Worm (Caenorhabditis elegans) whole organism, L2 larva: ENCODE measurements around the gene C36B7.1.
A peak's percentile ranks its signal among the peaks of the same experiment; 100 is the strongest.

ENCODE experiments used
- C34F6.9 ChIP-seq: fragments of 150-350 bp; optimal IDR thresholded peaks from 2 replicates; lab custom pipeline; 2014; ENCODE audit warnings: missing biosample characterization, missing genetic modification characterization
- F13H6.1 ChIP-seq: sonication (generic microtip); optimal IDR thresholded peaks from 2 replicates; lab custom pipeline; 2016; ENCODE audit warnings: missing genetic modification characterization, missing compliant biosample characterization
- R02D3.7 ChIP-seq: fragments of 150-350 bp; optimal IDR thresholded peaks from 2 replicates; lab custom pipeline; 2014; ENCODE audit warnings: missing biosample characterization, missing genetic modification characterization
- Y55F3AM.14 ChIP-seq: fragments of 200-800 bp; sonication (Bioruptor generic); optimal IDR thresholded peaks from 2 replicates; lab custom pipeline; 2018; ENCODE audit warnings: mild to moderate bottlenecking, missing genetic modification characterization, missing compliant biosample characterization
- ZK546.5 ChIP-seq: sonication (generic microtip); optimal IDR thresholded peaks from 2 replicates; lab custom pipeline; 2017; ENCODE audit warnings: missing biosample characterization, missing genetic modification characterization
- alr-1 ChIP-seq: fragments of 150-350 bp; optimal IDR thresholded peaks from 2 replicates; lab custom pipeline; 2014; ENCODE audit warnings: missing biosample characterization, missing genetic modification characterization
- aly-2 ChIP-seq: fragments of 150-350 bp; optimal IDR thresholded peaks from 2 replicates; lab custom pipeline; 2014; ENCODE audit warnings: missing biosample characterization, missing genetic modification characterization
- ama-1 ChIP-seq: fragments of 150-350 bp; optimal IDR thresholded peaks from 2 replicates; lab custom pipeline; 2018; ENCODE audit warnings: inconsistent platforms
- blmp-1 ChIP-seq: sonication (generic microtip); optimal IDR thresholded peaks from 2 replicates; lab custom pipeline; 2017; ENCODE audit warnings: missing genetic modification characterization, mild to moderate bottlenecking, missing compliant biosample characterization, antibody characterized with exemption, moderate library complexity; ENCODE audit not compliant: insufficient read depth
- ceh-82 ChIP-seq: fragments of 150-350 bp; optimal IDR thresholded peaks from 2 replicates; lab custom pipeline; 2014; ENCODE audit warnings: missing biosample characterization, missing genetic modification characterization
- crh-2 ChIP-seq: sonication (generic microtip); optimal IDR thresholded peaks from 2 replicates; lab custom pipeline; 2017; ENCODE audit warnings: missing biosample characterization, missing genetic modification characterization
- dmd-4 ChIP-seq: sonication (generic microtip); optimal IDR thresholded peaks from 2 replicates; lab custom pipeline; 2017; ENCODE audit warnings: missing biosample characterization, missing genetic modification characterization
- egl-27 ChIP-seq: sonication (generic microtip); optimal IDR thresholded peaks from 3 replicates; lab custom pipeline; 2017; ENCODE audit warnings: missing biosample characterization, missing genetic modification reagents, missing genetic modification characterization
- elt-1 ChIP-seq: fragments of 150-350 bp; optimal IDR thresholded peaks from 2 replicates; lab custom pipeline; 2014; ENCODE audit warnings: missing biosample characterization, missing genetic modification characterization
- elt-3 ChIP-seq: sonication (generic microtip); optimal IDR thresholded peaks from 2 replicates; lab custom pipeline; 2017; ENCODE audit warnings: missing biosample characterization, missing genetic modification characterization
- fos-1 ChIP-seq: fragments of 150-350 bp; optimal IDR thresholded peaks from 2 replicates; lab custom pipeline; 2014; ENCODE audit warnings: missing biosample characterization, missing genetic modification characterization
- gmeb-1 ChIP-seq: fragments of 150-350 bp; optimal IDR thresholded peaks from 2 replicates; lab custom pipeline; 2014; ENCODE audit warnings: missing biosample characterization, missing genetic modification characterization
- lin-11 ChIP-seq: fragments of 150-350 bp; sonication (generic microtip); optimal IDR thresholded peaks from 2 replicates; lab custom pipeline; 2014; ENCODE audit warnings: missing biosample characterization, missing genetic modification characterization, inconsistent platforms, mixed read lengths
- mab-5 ChIP-seq: fragments of 150-350 bp; optimal IDR thresholded peaks from 2 replicates; lab custom pipeline; 2014; ENCODE audit warnings: missing biosample characterization, missing genetic modification characterization
- mbf-1 ChIP-seq: sonication (generic microtip); optimal IDR thresholded peaks from 2 replicates; lab custom pipeline; 2017; ENCODE audit warnings: missing biosample characterization, missing genetic modification characterization
- mdl-1 ChIP-seq, 2 experiments: fragments of 150-350 bp in 1 of 2; sonication (generic microtip) in 1 of 2; optimal IDR thresholded peaks; 2 replicates each; lab custom pipeline; 2017; ENCODE audit warnings: missing biosample characterization in 2 of 2, missing genetic modification characterization in 2 of 2
- nhr-10 ChIP-seq: sonication (generic microtip); optimal IDR thresholded peaks from 2 replicates; lab custom pipeline; 2017; ENCODE audit warnings: missing biosample characterization, missing genetic modification characterization
- nhr-11 ChIP-seq: fragments of 150-350 bp; optimal IDR thresholded peaks from 2 replicates; lab custom pipeline; 2014; ENCODE audit warnings: missing biosample characterization, missing genetic modification characterization
- nhr-12 ChIP-seq: fragments of 150-350 bp; optimal IDR thresholded peaks from 2 replicates; lab custom pipeline; 2014; ENCODE audit warnings: missing biosample characterization, missing genetic modification characterization
- nhr-129 ChIP-seq: fragments of 150-350 bp; optimal IDR thresholded peaks from 2 replicates; lab custom pipeline; 2014; ENCODE audit warnings: missing biosample characterization, missing genetic modification characterization
- nhr-21 ChIP-seq: fragments of 150-350 bp; optimal IDR thresholded peaks from 2 replicates; lab custom pipeline; 2014; ENCODE audit warnings: missing biosample characterization, missing genetic modification characterization
- nhr-23 ChIP-seq: fragments of 150-350 bp; optimal IDR thresholded peaks from 2 replicates; lab custom pipeline; 2014; ENCODE audit warnings: missing biosample characterization, missing genetic modification reagents, missing genetic modification characterization
- nhr-237 ChIP-seq: fragments of 150-350 bp; optimal IDR thresholded peaks from 2 replicates; lab custom pipeline; 2014; ENCODE audit warnings: missing biosample characterization, missing genetic modification characterization
- nhr-25 ChIP-seq: fragments of 150-350 bp; sonication (generic microtip); optimal IDR thresholded peaks from 3 replicates; lab custom pipeline; 2014; ENCODE audit warnings: missing biosample characterization, missing genetic modification characterization
- nhr-6 ChIP-seq: fragments of 150-350 bp; optimal IDR thresholded peaks from 2 replicates; lab custom pipeline; 2014; ENCODE audit warnings: missing biosample characterization, missing genetic modification characterization
- nhr-77 ChIP-seq: fragments of 150-350 bp; optimal IDR thresholded peaks from 2 replicates; lab custom pipeline; 2014; ENCODE audit warnings: missing biosample characterization, missing genetic modification characterization
- peb-1 ChIP-seq: fragments of 150-350 bp; optimal IDR thresholded peaks from 2 replicates; lab custom pipeline; 2014; ENCODE audit warnings: missing biosample characterization, missing genetic modification characterization
- sem-4 ChIP-seq: fragments of 150-350 bp; optimal IDR thresholded peaks from 2 replicates; lab custom pipeline; 2014; ENCODE audit warnings: missing biosample characterization, missing genetic modification reagents, missing genetic modification characterization
- skn-1 ChIP-seq: sonication (generic microtip); optimal IDR thresholded peaks from 2 replicates; lab custom pipeline; 2017; ENCODE audit warnings: missing biosample characterization, missing genetic modification characterization
- snpc-4 ChIP-seq: fragments of 150-350 bp; optimal IDR thresholded peaks from 2 replicates; lab custom pipeline; 2014; ENCODE audit warnings: missing biosample characterization, missing genetic modification characterization
- unc-39 ChIP-seq: fragments of 150-350 bp; optimal IDR thresholded peaks from 2 replicates; lab custom pipeline; 2014; ENCODE audit warnings: missing biosample characterization, missing genetic modification characterization
- unc-55 ChIP-seq: fragments of 150-350 bp; sonication (generic microtip); optimal IDR thresholded peaks from 3 replicates; lab custom pipeline; 2014; ENCODE audit warnings: missing biosample characterization, missing genetic modification reagents, missing genetic modification characterization
- unc-62 ChIP-seq: fragments of 150-350 bp; optimal IDR thresholded peaks from 2 replicates; lab custom pipeline; 2014; ENCODE audit warnings: missing biosample characterization, missing genetic modification reagents, missing genetic modification characterization
- zag-1 ChIP-seq: fragments of 150-350 bp; optimal IDR thresholded peaks from 2 replicates; lab custom pipeline; 2014; ENCODE audit warnings: missing biosample characterization, missing genetic modification characterization
- ztf-1 ChIP-seq: fragments of 200-800 bp; sonication (Bioruptor generic); conservative IDR thresholded peaks from 2 replicates; pipeline ENCODE4 v1.3.6; 2022; ENCODE audit warnings: missing genetic modification characterization, missing compliant biosample characterization
- ztf-11 ChIP-seq: sonication (generic microtip); optimal IDR thresholded peaks from 2 replicates; lab custom pipeline; 2017; ENCODE audit warnings: missing biosample characterization, missing genetic modification characterization
- ztf-4 ChIP-seq: fragments of 150-350 bp; optimal IDR thresholded peaks from 2 replicates; lab custom pipeline; 2014; ENCODE audit warnings: missing biosample characterization, missing genetic modification characterization

Gene C36B7.1

ce11 chrX:7068400-7068799 lies 44.3 kb upstream of the C36B7.1 start, which contains the start of gene pdi-6 (continued):
- TF ChIP-seq unc-62 (GFP tag; lab: Kevin White, UChicago), result no peak
- no peak for TF ChIP-seq nhr-23 (tag; lab: Kevin White, UChicago)
- no peak for TF ChIP-seq peb-1
- TF ChIP-seq nhr-6 (tag; lab: Kevin White, UChicago), result peak; percentile 66
- peak; percentile 79 for TF ChIP-seq sem-4
- no peak for TF ChIP-seq nhr-12 (tag; lab: Kevin White, UChicago)
- TF ChIP-seq elt-1 (tag; lab: Kevin White, UChicago), result no peak
- peak; percentile 88 for TF ChIP-seq C34F6.9
- TF ChIP-seq dmd-4, result no peak
- TF ChIP-seq ama-1, result no peak
- no peak for TF ChIP-seq ztf-11 (tag; lab: Kevin White, UChicago)
- TF ChIP-seq nhr-237, result no peak
- peak; percentile 60 for TF ChIP-seq ceh-82 (tag; lab: Kevin White, UChicago)
- peak; percentile 92 for TF ChIP-seq nhr-129 (tag; lab: Kevin White, UChicago)
- no peak for TF ChIP-seq alr-1

- TF ChIP-seq nhr-25, result no peak
- no peak for TF ChIP-seq F13H6.1
- TF ChIP-seq mab-5 (tag; lab: Kevin White, UChicago), result no peak
- TF ChIP-seq nhr-77 (tag; lab: Kevin White, UChicago), result no peak
- no peak for TF ChIP-seq sem-4
- TF ChIP-seq nhr-12 (tag; lab: Kevin White, UChicago), result no peak
- TF ChIP-seq alr-1, result no peak
- TF ChIP-seq R02D3.7, result no peak
- no peak for TF ChIP-seq nhr-129 (tag; lab: Kevin White, UChicago)
- TF ChIP-seq unc-39 (tag; lab: Kevin White, UChicago), result no peak
- TF ChIP-seq nhr-21 (tag; lab: Kevin White, UChicago), result no peak
- TF ChIP-seq elt-3, result no peak
- no peak for TF ChIP-seq skn-1
- no peak for TF ChIP-seq crh-2 (tag; lab: Kevin White, UChicago)
- no peak for TF ChIP-seq unc-62 (GFP tag; lab: Kevin White, UChicago)
- TF ChIP-seq ztf-4, result no peak
- TF ChIP-seq elt-1 (tag; lab: Kevin White, UChicago), result no peak
- TF ChIP-seq snpc-4, result no peak
- TF ChIP-seq, all 48 proteins: peak for 0
Observed at ce11 chrX:7075250-7075649, 37.4 kb upstream of the C36B7.1 start, which contains the start of gene B0403.6. Gene B0403.6, minus strand, starts transcription at chrX:7075350.

- TF ChIP-seq fos-1 (tag; lab: Kevin White, UChicago) (no peak), unc-62 (GFP tag; lab: Kevin White, UChicago) (no peak), unc-55 (no peak), gmeb-1 (no peak), C34F6.9 (peak; percentile 26), zag-1 (no peak), nhr-10 (no peak), dmd-4 (no peak), blmp-1 (tag; lab: Kevin White, UChicago) (no peak), peb-1 (no peak), nhr-21 (tag; lab: Kevin White, UChicago) (no peak), mbf-1 (tag; lab: Kevin White, UChicago) (no peak), nhr-129 (tag; lab: Kevin White, UChicago) (peak; percentile 60), nhr-25 (no peak), elt-1 (tag; lab: Kevin White, UChicago) (no peak), ztf-11 (tag; lab: Kevin White, UChicago) (no peak), mdl-1 (tag; optimal IDR thresholded peaks at IDR 0.05; lab: Kevin White, UChicago) (no peak)
Observed at ce11 chrX:7076485-7076884, 36.2 kb upstream of the C36B7.1 start.

ce11 chrX:7085067-7085466 lies 27.6 kb upstream of the C36B7.1 start, which contains the start of gene Y1B5A.1:
Gene Y1B5A.1, plus strand, starts transcription at chrX:7085367.
- TF ChIP-seq alr-1, result no peak
- no peak for TF ChIP-seq crh-2 (tag; lab: Kevin White, UChicago)
- no peak for TF ChIP-seq nhr-12 (tag; lab: Kevin White, UChicago)
- TF ChIP-seq C34F6.9, result no peak
- TF ChIP-seq nhr-11, result no peak
- TF ChIP-seq nhr-10, result no peak
- TF ChIP-seq aly-2, result no peak
- no peak for TF ChIP-seq Y55F3AM.14 (GFP tag; lab: Kevin White, UChicago)

ce11 chrX:7085912-7086311 lies 26.8 kb upstream of the C36B7.1 start, which contains the start of gene C36B7.4:
Gene C36B7.4, minus strand, starts transcription at chrX:7086012.
- TF ChIP-seq ZK546.5, result no peak
- no peak for TF ChIP-seq nhr-11
- no peak for TF ChIP-seq ztf-1
- no peak for TF ChIP-seq egl-27
- no peak for TF ChIP-seq nhr-25
- TF ChIP-seq R02D3.7, result no peak
- no peak for TF ChIP-seq alr-1
- TF ChIP-seq lin-11 (tag; lab: Kevin White, UChicago), result no peak
- no peak for TF ChIP-seq C34F6.9
- TF ChIP-seq peb-1, result no peak
- no peak for TF ChIP-seq mdl-1 (tag; optimal IDR thresholded peaks at IDR 0.05; lab: Kevin White, UChicago)
- no peak for TF ChIP-seq unc-55
- TF ChIP-seq nhr-77 (tag; lab: Kevin White, UChicago), result no peak
- no peak for TF ChIP-seq elt-3
- no peak for TF ChIP-seq ceh-82 (tag; lab: Kevin White, UChicago)
